Worm (Caenorhabditis elegans): Measurements from ENCODE around the gene C33H5.1.

ce11 chrIV:7849235-7849634 lies 40.5 kb downstream of the C33H5.1 start:
- TF ChIP-seq snpc-4 (GFP tag; optimal IDR thresholded peaks at IDR 0.05) = no peak
- TF ChIP-seq snpc-4 (tag; optimal IDR thresholded peaks at IDR 0.05) = no peak
- no peak for TF ChIP-seq atf-7 (tag; optimal IDR thresholded peaks at IDR 0.05)
